Worm (Caenorhabditis elegans) whole organism, mixed stage, embryonic: ENCODE data around the gene nspc-9.

Experiments used
- M03D4.4 ChIP-seq: sonication (generic microtip); optimal IDR thresholded peaks from 2 replicates; lab custom pipeline; 2017; ENCODE audit warnings: mild to moderate bottlenecking, missing genetic modification characterization, missing compliant biosample characterization
- bed-3 ChIP-seq: fragments of 200-800 bp; sonication (Bioruptor generic); optimal IDR thresholded peaks from 3 replicates; lab custom pipeline; 2018; ENCODE audit warnings: mild to moderate bottlenecking, missing genetic modification characterization, moderate library complexity, missing compliant biosample characterization
- blmp-1 ChIP-seq: fragments of 150-350 bp; optimal IDR thresholded peaks from 2 replicates; lab custom pipeline; 2014; ENCODE audit warnings: missing biosample characterization, missing genetic modification characterization
- ceh-39 ChIP-seq: fragments of 150-350 bp; optimal IDR thresholded peaks from 2 replicates; lab custom pipeline; 2014; ENCODE audit warnings: missing biosample characterization, missing genetic modification characterization
- ceh-43 ChIP-seq: fragments of 200-800 bp; sonication (Bioruptor generic); optimal IDR thresholded peaks from 2 replicates; lab custom pipeline; 2018; ENCODE audit warnings: mild to moderate bottlenecking, missing genetic modification characterization, moderate library complexity, missing compliant biosample characterization
- ceh-83 ChIP-seq: fragments of 200-800 bp; sonication (Bioruptor generic); optimal IDR thresholded peaks from 2 replicates; lab custom pipeline; 2018; ENCODE audit warnings: mild to moderate bottlenecking, missing genetic modification characterization, missing compliant biosample characterization
- cnd-1 ChIP-seq: fragments of 200-800 bp; sonication (Bioruptor generic); optimal IDR thresholded peaks from 2 replicates; lab custom pipeline; 2018; ENCODE audit warnings: mild to moderate bottlenecking, missing genetic modification characterization, missing compliant biosample characterization
- drap-1 ChIP-seq: fragments of 200-800 bp; sonication (Bioruptor generic); optimal IDR thresholded peaks from 3 replicates; lab custom pipeline; 2018; ENCODE audit warnings: mild to moderate bottlenecking, missing genetic modification characterization, missing compliant biosample characterization
- elt-3 ChIP-seq: fragments of 150-350 bp; optimal IDR thresholded peaks from 2 replicates; lab custom pipeline; 2014; ENCODE audit warnings: missing biosample characterization, missing genetic modification characterization
- flh-1 ChIP-seq: fragments of 200-800 bp; sonication (Bioruptor generic); optimal IDR thresholded peaks from 2 replicates; lab custom pipeline; 2018; ENCODE audit warnings: mild to moderate bottlenecking, missing genetic modification characterization, moderate library complexity, missing compliant biosample characterization
- ham-2 ChIP-seq: fragments of 200-800 bp; sonication (Bioruptor generic); optimal IDR thresholded peaks from 2 replicates; lab custom pipeline; 2018; ENCODE audit warnings: mild to moderate bottlenecking, missing genetic modification characterization, missing compliant biosample characterization
- hlh-1 ChIP-seq: fragments of 150-350 bp; optimal IDR thresholded peaks from 2 replicates; lab custom pipeline; 2014; ENCODE audit warnings: missing biosample characterization, missing genetic modification reagents, missing genetic modification characterization
- lin-13 ChIP-seq: fragments of 150-350 bp; optimal IDR thresholded peaks from 2 replicates; lab custom pipeline; 2014; ENCODE audit warnings: missing biosample characterization, missing genetic modification characterization
- lin-32 ChIP-seq: fragments of 200-800 bp; sonication (Bioruptor generic); optimal IDR thresholded peaks from 2 replicates; lab custom pipeline; 2018; ENCODE audit warnings: mild to moderate bottlenecking, missing genetic modification characterization, missing compliant biosample characterization
- lsy-2 ChIP-seq: fragments of 150-350 bp; optimal IDR thresholded peaks from 2 replicates; lab custom pipeline; 2014; ENCODE audit warnings: missing biosample characterization, missing genetic modification characterization
- mab-5 ChIP-seq: fragments of 150-350 bp; optimal IDR thresholded peaks from 2 replicates; lab custom pipeline; 2014; ENCODE audit warnings: missing biosample characterization, missing genetic modification characterization
- mep-1 ChIP-seq: fragments of 150-350 bp; optimal IDR thresholded peaks from 2 replicates; lab custom pipeline; 2017; ENCODE audit warnings: missing biosample characterization, missing genetic modification reagents, missing genetic modification characterization, inconsistent platforms
- mls-2 ChIP-seq: sonication (generic microtip); optimal IDR thresholded peaks from 2 replicates; lab custom pipeline; 2016; ENCODE audit warnings: mild to moderate bottlenecking, missing genetic modification characterization, moderate library complexity, missing compliant biosample characterization
- nhr-12 ChIP-seq: fragments of 150-350 bp; optimal IDR thresholded peaks from 2 replicates; lab custom pipeline; 2014; ENCODE audit warnings: missing biosample characterization, missing genetic modification characterization
- nhr-2 ChIP-seq: fragments of 150-350 bp; optimal IDR thresholded peaks from 2 replicates; lab custom pipeline; 2014; ENCODE audit warnings: missing biosample characterization, missing genetic modification characterization
- nhr-237 ChIP-seq: fragments of 150-350 bp; optimal IDR thresholded peaks from 2 replicates; lab custom pipeline; 2014; ENCODE audit warnings: missing biosample characterization, missing genetic modification characterization
- nhr-28 ChIP-seq: fragments of 150-350 bp; optimal IDR thresholded peaks from 2 replicates; lab custom pipeline; 2014; ENCODE audit warnings: missing biosample characterization, missing genetic modification characterization
- nhr-76 ChIP-seq: sonication (generic microtip); optimal IDR thresholded peaks from 2 replicates; lab custom pipeline; 2017; ENCODE audit warnings: missing biosample characterization, missing genetic modification characterization
- pha-4 ChIP-seq: fragments of 150-350 bp; optimal IDR thresholded peaks from 2 replicates; lab custom pipeline; 2018; ENCODE audit warnings: missing biosample characterization, missing genetic modification reagents, missing genetic modification characterization
- sem-2 ChIP-seq: fragments of 200-800 bp; sonication (Bioruptor generic); optimal IDR thresholded peaks from 2 replicates; lab custom pipeline; 2018; ENCODE audit warnings: mild to moderate bottlenecking, missing genetic modification characterization, missing compliant biosample characterization
- snpc-4 ChIP-seq: fragments of 150-350 bp; optimal IDR thresholded peaks from 2 replicates; lab custom pipeline; 2014; ENCODE audit warnings: missing biosample characterization, missing genetic modification characterization
- sptf-1 ChIP-seq: sonication (generic microtip); optimal IDR thresholded peaks from 2 replicates; lab custom pipeline; 2017; ENCODE audit warnings: mild to moderate bottlenecking, missing genetic modification characterization, moderate library complexity, missing compliant biosample characterization
- tbx-8 ChIP-seq: fragments of 200-800 bp; sonication (Bioruptor generic); optimal IDR thresholded peaks from 2 replicates; lab custom pipeline; 2018; ENCODE audit warnings: mild to moderate bottlenecking, missing genetic modification characterization, moderate library complexity, missing compliant biosample characterization
- unc-120 ChIP-seq: sonication (generic microtip); optimal IDR thresholded peaks from 2 replicates; lab custom pipeline; 2017; ENCODE audit warnings: missing genetic modification characterization, missing compliant biosample characterization; ENCODE audit not compliant: poor library complexity, severe bottlenecking
- unc-62 ChIP-seq: fragments of 150-350 bp; optimal IDR thresholded peaks from 2 replicates; lab custom pipeline; 2014; ENCODE audit warnings: missing biosample characterization, missing genetic modification reagents, missing genetic modification characterization
- zip-8 ChIP-seq: fragments of 150-350 bp; optimal IDR thresholded peaks from 2 replicates; lab custom pipeline; 2014; ENCODE audit warnings: missing biosample characterization, missing genetic modification characterization
- ztf-11 ChIP-seq: fragments of 150-350 bp; optimal IDR thresholded peaks from 2 replicates; lab custom pipeline; 2014; ENCODE audit warnings: missing biosample characterization, missing genetic modification characterization

The nspc-9 gene

ce11 chrX:12323439-12323838 is 19.7 kb downstream of the nspc-9 start, which contains the start of gene srd-40:
TSS of gene srd-40 (plus strand) at chrX:12323739.
- no peak for TF ChIP-seq snpc-4
- TF ChIP-seq, all 35 proteins: peak for 0

- TF ChIP-seq M03D4.4 (tag; lab: Kevin White, UChicago) = no peak
- TF ChIP-seq unc-62 (GFP tag; lab: Kevin White, UChicago) = no peak
- TF ChIP-seq lin-13 (tag; lab: Kevin White, UChicago) = no peak
- TF ChIP-seq flh-1 = no peak
- no peak for TF ChIP-seq mab-5
- no peak for TF ChIP-seq ztf-11 (tag; lab: Kevin White, UChicago)
- TF ChIP-seq nhr-12 (tag; lab: Kevin White, UChicago) = no peak
- TF ChIP-seq unc-120 (tag; lab: Kevin White, UChicago) = no peak
- TF ChIP-seq elt-3 (tag; lab: Kevin White, UChicago) = no peak
- no peak for TF ChIP-seq tbx-8
- no peak for TF ChIP-seq hlh-1 (tag; lab: Kevin White, UChicago)
- no peak for TF ChIP-seq pha-4 (tag; lab: Kevin White, UChicago)
- no peak for TF ChIP-seq ceh-83
- TF ChIP-seq ceh-39 (tag; lab: Kevin White, UChicago) = no peak
- TF ChIP-seq drap-1 = no peak
- TF ChIP-seq blmp-1 (tag; lab: Kevin White, UChicago) = no peak
Measured at ce11 chrX:12321357-12321756, 21.8 kb downstream of the nspc-9 start, which contains the start of gene F17A2.13. TSS of gene F17A2.13 (plus strand) at chrX:12321657.

ce11 chrX:12320737-12321136 is 22.4 kb downstream of the nspc-9 start, which contains the start of gene ceh-40:
TSS of gene ceh-40 (minus strand) at chrX:12320777.
- peak; percentile 51 for TF ChIP-seq unc-62 (GFP tag; lab: Kevin White, UChicago)
- TF ChIP-seq zip-8 (tag; lab: Kevin White, UChicago) = peak; percentile 50
- TF ChIP-seq ceh-39 (tag; lab: Kevin White, UChicago) = peak; percentile 63
- TF ChIP-seq drap-1 = no peak
- TF ChIP-seq nhr-2 (tag; lab: Kevin White, UChicago) = peak; percentile 74
- no peak for TF ChIP-seq mab-5
- TF ChIP-seq cnd-1 (tag; lab: Kevin White, UChicago) = peak; percentile 36

ce11 chrX:12317560-12317959 is 25.6 kb downstream of the nspc-9 start:
- TF ChIP-seq blmp-1 (tag; lab: Kevin White, UChicago) = no peak
- no peak for TF ChIP-seq cnd-1 (tag; lab: Kevin White, UChicago)
- no peak for TF ChIP-seq nhr-76
- no peak for TF ChIP-seq lin-32 (GFP tag; lab: Kevin White, UChicago)
- no peak for TF ChIP-seq hlh-1 (tag; lab: Kevin White, UChicago)
- TF ChIP-seq drap-1 = no peak
- TF ChIP-seq flh-1 = no peak

- TF ChIP-seq sptf-1 (tag; lab: Kevin White, UChicago) (no peak), nhr-28 (tag; lab: Kevin White, UChicago) (no peak), nhr-76 (no peak), nhr-237 (tag; lab: Kevin White, UChicago) (no peak), blmp-1 (tag; lab: Kevin White, UChicago) (no peak), nhr-2 (tag; lab: Kevin White, UChicago) (no peak), lsy-2 (no peak), mep-1 (tag; lab: Kevin White, UChicago) (no peak), lin-32 (GFP tag; lab: Kevin White, UChicago) (no peak)
- TF ChIP-seq, all 35 proteins: peak for 0
Measured at ce11 chrX:12315268-12315667, 27.9 kb downstream of the nspc-9 start, which contains the start of gene xtr-2. TSS of gene xtr-2 (plus strand) at chrX:12315568.

- TF ChIP-seq ham-2 (GFP tag; lab: Kevin White, UChicago) = no peak
- TF ChIP-seq elt-3 (tag; lab: Kevin White, UChicago) = no peak
- TF ChIP-seq drap-1 = no peak
- TF ChIP-seq bed-3 (GFP tag; lab: Kevin White, UChicago) = no peak
- no peak for TF ChIP-seq ceh-83
- no peak for TF ChIP-seq nhr-28 (tag; lab: Kevin White, UChicago)
- no peak for TF ChIP-seq ztf-11 (tag; lab: Kevin White, UChicago)
- TF ChIP-seq ceh-43 (GFP tag; lab: Kevin White, UChicago) = no peak
- no peak for TF ChIP-seq ceh-39 (tag; lab: Kevin White, UChicago)
- no peak for TF ChIP-seq mls-2 (tag; lab: Kevin White, UChicago)
- TF ChIP-seq zip-8 (tag; lab: Kevin White, UChicago) = no peak
- TF ChIP-seq lin-32 (GFP tag; lab: Kevin White, UChicago) = no peak
- no peak for TF ChIP-seq snpc-4
- no peak for TF ChIP-seq lin-13 (tag; lab: Kevin White, UChicago)
- TF ChIP-seq cnd-1 (tag; lab: Kevin White, UChicago) = no peak
- no peak for TF ChIP-seq sem-2 (GFP tag; lab: Kevin White, UChicago)
- TF ChIP-seq pha-4 (tag; lab: Kevin White, UChicago) = no peak
- TF ChIP-seq nhr-2 (tag; lab: Kevin White, UChicago) = no peak
- no peak for TF ChIP-seq M03D4.4 (tag; lab: Kevin White, UChicago)
Measured at ce11 chrX:12314395-12314794, 28.8 kb downstream of the nspc-9 start.
